Fruit fly (Drosophila melanogaster) whole organism, embryonic: ENCODE data around the gene Hasp.
A peak's percentile ranks its signal among the peaks of the same experiment; 100 is the strongest.

Experiments used
- ATbp ChIP-seq: fragments of 200-800 bp; sonication (Bioruptor generic); optimal IDR thresholded peaks from 2 replicates; lab custom pipeline; 2017; ENCODE audit warnings: missing biosample characterization, mild to moderate bottlenecking, missing genetic modification characterization, missing genetic modification reagents
- CG10431 ChIP-seq: fragments of 200-800 bp; sonication (Bioruptor generic); optimal IDR thresholded peaks from 3 replicates; lab custom pipeline; 2018; ENCODE audit warnings: missing biosample characterization, mild to moderate bottlenecking, missing genetic modification characterization
- CG10462 ChIP-seq: fragments of 200-800 bp; sonication (Bioruptor generic); optimal IDR thresholded peaks from 2 replicates; lab custom pipeline; 2016; ENCODE audit warnings: missing biosample characterization, missing genetic modification characterization
- CG10959 ChIP-seq: fragments of 200-800 bp; sonication (Bioruptor generic); IDR thresholded peaks from 2 replicates; pipeline ENCODE4 v1.3.6; 2022; ENCODE audit warnings: missing biosample characterization, missing genetic modification characterization
- CG12299 ChIP-seq: fragments of 200-800 bp; sonication (Bioruptor generic); optimal IDR thresholded peaks from 2 replicates; lab custom pipeline; 2018; ENCODE audit warnings: missing biosample characterization, mild to moderate bottlenecking, missing genetic modification characterization
- CG12769 ChIP-seq: fragments of 200-800 bp; sonication (Bioruptor generic); optimal IDR thresholded peaks from 2 replicates; lab custom pipeline; 2019; ENCODE audit warnings: missing biosample characterization, mild to moderate bottlenecking, missing genetic modification characterization, moderate library complexity
- CG15073 ChIP-seq: fragments of 200-800 bp; sonication (Bioruptor generic); optimal IDR thresholded peaks from 2 replicates; lab custom pipeline; 2016; ENCODE audit warnings: missing biosample characterization, missing genetic modification characterization
- CG15479 ChIP-seq: fragments of 200-800 bp; sonication (Bioruptor generic); optimal IDR thresholded peaks from 3 replicates; lab custom pipeline; 2019; ENCODE audit warnings: missing biosample characterization, mild to moderate bottlenecking, missing genetic modification characterization, moderate library complexity
- CG16813 ChIP-seq: fragments of 200-800 bp; sonication (Bioruptor generic); IDR thresholded peaks from 3 replicates; pipeline ENCODE4 v1.3.6; 2022; ENCODE audit warnings: missing biosample characterization, missing genetic modification characterization; ENCODE audit not compliant: partially characterized antibody
- CG18011 ChIP-seq: fragments of 200-800 bp; sonication (Bioruptor generic); optimal IDR thresholded peaks from 2 replicates; lab custom pipeline; 2017; ENCODE audit warnings: missing biosample characterization, missing genetic modification characterization, mild to moderate bottlenecking, moderate library complexity, missing genotype
- CG2678 ChIP-seq: fragments of 200-800 bp; sonication (Bioruptor generic); optimal IDR thresholded peaks from 3 replicates; lab custom pipeline; 2019; ENCODE audit warnings: missing biosample characterization, mild to moderate bottlenecking, missing genetic modification characterization, moderate library complexity
- CG32772 ChIP-seq: fragments of 200-800 bp; sonication (Bioruptor generic); IDR thresholded peaks from 2 replicates; pipeline ENCODE4 v1.3.6; 2022; ENCODE audit warnings: missing biosample characterization, missing genetic modification characterization
- CG33557 ChIP-seq: fragments of 200-800 bp; sonication (Bioruptor generic); optimal IDR thresholded peaks from 2 replicates; lab custom pipeline; 2019; ENCODE audit warnings: missing biosample characterization, mild to moderate bottlenecking, missing genetic modification characterization, moderate library complexity
- CG5245 ChIP-seq: fragments of 200-800 bp; sonication (Bioruptor generic); optimal IDR thresholded peaks from 3 replicates; lab custom pipeline; 2016; ENCODE audit warnings: missing biosample characterization, missing genetic modification characterization
- CG8924 ChIP-seq: fragments of 200-800 bp; optimal IDR thresholded peaks from 3 replicates; lab custom pipeline; 2019; ENCODE audit warnings: missing biosample characterization, mild to moderate bottlenecking, missing genetic modification characterization, moderate library complexity
- CHES-1-like ChIP-seq: fragments of 200-800 bp; sonication (Bioruptor generic); optimal IDR thresholded peaks from 2 replicates; lab custom pipeline; 2016; ENCODE audit warnings: missing biosample characterization, missing genetic modification characterization
- Dip2 ChIP-seq: fragments of 200-800 bp; sonication (Bioruptor generic); IDR thresholded peaks from 2 replicates; pipeline ENCODE4 v1.3.6; 2022; ENCODE audit warnings: missing biosample characterization, missing genetic modification characterization
- Ets65A ChIP-seq: fragments of 200-800 bp; sonication (Bioruptor generic); peaks from one replicate; lab custom pipeline; 2016; ENCODE audit warnings: missing biosample characterization, missing genetic modification characterization
- Fer1 ChIP-seq: fragments of 200-800 bp; sonication (Bioruptor generic); optimal IDR thresholded peaks from 2 replicates; lab custom pipeline; 2017; ENCODE audit warnings: missing biosample characterization, mild to moderate bottlenecking, missing genetic modification characterization
- HmgZ ChIP-seq: fragments of 200-800 bp; sonication (Bioruptor generic); optimal IDR thresholded peaks from 2 replicates; lab custom pipeline; 2018; ENCODE audit warnings: missing biosample characterization, mild to moderate bottlenecking, missing genetic modification characterization
- Hr3 ChIP-seq: fragments of 200-800 bp; sonication (Bioruptor generic); optimal IDR thresholded peaks from 3 replicates; lab custom pipeline; 2016; ENCODE audit warnings: missing biosample characterization, missing genetic modification characterization
- Hr39 ChIP-seq: fragments of >200 bp; optimal IDR thresholded peaks from 2 replicates; lab custom pipeline; 2017
- Hr51 ChIP-seq, 2 experiments: fragments of 200-800 bp; sonication (Bioruptor generic); optimal IDR thresholded peaks; 2 replicates in 1 of 2; 3 replicates in 1 of 2; lab custom pipeline; 2016 to 2018; ENCODE audit warnings: missing biosample characterization in 2 of 2, missing genetic modification characterization in 2 of 2, mild to moderate bottlenecking in 1 of 2, moderate library complexity in 1 of 2
- Oli ChIP-seq: fragments of 200-800 bp; sonication (Bioruptor generic); optimal IDR thresholded peaks from 2 replicates; lab custom pipeline; 2018; ENCODE audit warnings: missing biosample characterization, mild to moderate bottlenecking, missing genetic modification characterization, moderate library complexity
- Usf ChIP-seq: fragments of 200-800 bp; sonication (Bioruptor generic); optimal IDR thresholded peaks from 2 replicates; lab custom pipeline; 2017; ENCODE audit warnings: missing genotype, missing biosample characterization, missing genetic modification characterization
- bbx ChIP-seq: fragments of 200-800 bp; sonication (Bioruptor generic); IDR thresholded peaks from 2 replicates; pipeline ENCODE4 v1.3.6; 2022; ENCODE audit warnings: missing biosample characterization, missing genetic modification characterization; ENCODE audit not compliant: partially characterized antibody
- cas ChIP-seq: fragments of 200-800 bp; sonication (Bioruptor generic); IDR thresholded peaks from 2 replicates; pipeline ENCODE4 v1.3.6; 2022; ENCODE audit warnings: missing biosample characterization, missing genetic modification characterization
- caup ChIP-seq: fragments of 200-800 bp; sonication (Bioruptor generic); optimal IDR thresholded peaks from 3 replicates; lab custom pipeline; 2017; ENCODE audit warnings: missing biosample characterization, mild to moderate bottlenecking, missing genetic modification characterization, moderate library complexity; ENCODE audit not compliant: severe bottlenecking
- danr ChIP-seq: fragments of 200-800 bp; sonication (Bioruptor generic); IDR thresholded peaks from 2 replicates; pipeline ENCODE4 v1.3.6; 2022; ENCODE audit warnings: missing biosample characterization, missing genetic modification characterization
- emc ChIP-seq: fragments of 200-800 bp; sonication (Bioruptor generic); optimal IDR thresholded peaks from 2 replicates; lab custom pipeline; 2016; ENCODE audit warnings: missing biosample characterization, missing genetic modification characterization
- eyg ChIP-seq: fragments of 200-800 bp; sonication (Bioruptor generic); optimal IDR thresholded peaks from 3 replicates; lab custom pipeline; 2016; ENCODE audit warnings: missing biosample characterization, missing genetic modification characterization
- fru ChIP-seq: fragments of >200 bp; optimal IDR thresholded peaks from 2 replicates; lab custom pipeline; 2017
- gfzf ChIP-seq: fragments of 200-800 bp; sonication (Bioruptor generic); optimal IDR thresholded peaks from 2 replicates; lab custom pipeline; 2016; ENCODE audit warnings: missing biosample characterization, mild to moderate bottlenecking, missing genetic modification characterization, moderate library complexity
- grn ChIP-seq: fragments of 200-800 bp; sonication (Bioruptor generic); optimal IDR thresholded peaks from 3 replicates; lab custom pipeline; 2017; ENCODE audit warnings: missing biosample characterization, missing genetic modification characterization
- gro ChIP-seq: fragments of 200-800 bp; sonication (Bioruptor generic); optimal IDR thresholded peaks from 2 replicates; lab custom pipeline; 2016; ENCODE audit warnings: missing biosample characterization, missing genetic modification characterization
- hkb ChIP-seq, 2 experiments: fragments of 200-800 bp in 1 of 2; fragments of >200 bp in 1 of 2; sonication (Bioruptor generic) in 1 of 2; IDR thresholded peaks in 1 of 2; optimal IDR thresholded peaks in 1 of 2; 2 replicates each; pipeline versions ENCODE4 v1.3.6 to Lab custom; 2017 to 2022; ENCODE audit warnings: missing biosample characterization in 1 of 2, missing genetic modification characterization in 1 of 2
- kay ChIP-seq: fragments of 200-800 bp; sonication (Bioruptor generic); optimal IDR thresholded peaks from 2 replicates; lab custom pipeline; 2016; ENCODE audit warnings: missing biosample characterization, missing genetic modification characterization
- nmo ChIP-seq: fragments of 200-800 bp; sonication (Bioruptor generic); optimal IDR thresholded peaks from 2 replicates; lab custom pipeline; 2018; ENCODE audit warnings: missing biosample characterization, mild to moderate bottlenecking, missing genetic modification characterization, moderate library complexity
- oc ChIP-seq: fragments of 200-800 bp; sonication (Bioruptor generic); optimal IDR thresholded peaks from 2 replicates; lab custom pipeline; 2018; ENCODE audit warnings: missing biosample characterization, mild to moderate bottlenecking, missing genetic modification characterization, moderate library complexity
- p53 ChIP-seq: fragments of 200-800 bp; sonication (Bioruptor generic); optimal IDR thresholded peaks from 2 replicates; lab custom pipeline; 2016; ENCODE audit warnings: missing biosample characterization, missing genetic modification characterization
- phol ChIP-seq: fragments of 200-800 bp; sonication (Bioruptor generic); optimal IDR thresholded peaks from 3 replicates; lab custom pipeline; 2018; ENCODE audit warnings: missing biosample characterization, mild to moderate bottlenecking, missing genetic modification characterization, moderate library complexity
- prd ChIP-seq, 3 experiments: fragments of >200 bp in 2 of 3; fragments of 200-800 bp in 1 of 3; sonication (Bioruptor generic) in 1 of 3; optimal IDR thresholded peaks in 2 of 3; IDR thresholded peaks in 1 of 3; 2 replicates in 2 of 3; 3 replicates in 1 of 3; pipeline versions ENCODE4 v1.3.6 to Lab custom; 2017 to 2022; ENCODE audit warnings: missing biosample characterization in 1 of 3, missing genetic modification characterization in 1 of 3
- pros ChIP-seq: fragments of 200-800 bp; sonication (Bioruptor generic); optimal IDR thresholded peaks from 3 replicates; lab custom pipeline; 2019; ENCODE audit warnings: missing biosample characterization, mild to moderate bottlenecking, missing genetic modification characterization, moderate library complexity
- run ChIP-seq: fragments of 200-800 bp; sonication (Bioruptor generic); optimal IDR thresholded peaks from 3 replicates; lab custom pipeline; 2018; ENCODE audit warnings: missing biosample characterization, mild to moderate bottlenecking, missing genetic modification characterization
- so ChIP-seq: fragments of 200-800 bp; sonication (Bioruptor generic); IDR thresholded peaks from 3 replicates; pipeline ENCODE4 v1.3.6; 2022; ENCODE audit warnings: missing biosample characterization, missing genetic modification characterization
- tio ChIP-seq: fragments of 200-800 bp; sonication (Bioruptor generic); optimal IDR thresholded peaks from 2 replicates; lab custom pipeline; 2017; ENCODE audit warnings: missing biosample characterization, missing genetic modification characterization, inconsistent platforms
- trh ChIP-seq: fragments of 200-800 bp; sonication (Bioruptor generic); optimal IDR thresholded peaks from 2 replicates; lab custom pipeline; 2016; ENCODE audit warnings: missing biosample characterization, missing genetic modification characterization
- twi ChIP-seq: fragments of 200-800 bp; optimal IDR thresholded peaks from 2 replicates; lab custom pipeline; 2019; ENCODE audit warnings: missing biosample characterization, mild to moderate bottlenecking, missing genetic modification characterization, moderate library complexity

Hasp gene

dm6 chr2L:19480406-19481334 lies 36.3 kb downstream of the Hasp start (continued):
- no peak for TF ChIP-seq Hr3 (GFP tag; lab: Kevin White, UChicago)
- no peak for TF ChIP-seq Oli
- peak; percentile 68 for TF ChIP-seq Hr39 (lab: Kevin White, UChicago)
- no peak for TF ChIP-seq gfzf
- no peak for TF ChIP-seq trh (GFP tag; lab: Kevin White, UChicago)
- no peak for TF ChIP-seq Fer1 (GFP tag; lab: Kevin White, UChicago)
- TF ChIP-seq CG16813 (GFP tag; lab: Robert Waterston, UW), result peak; percentile 41; the same call in 1 of the 3 replicates
- TF ChIP-seq CG18011, result no peak
- TF ChIP-seq tio (GFP tag; lab: Kevin White, UChicago), result no peak
- no peak for TF ChIP-seq kay
- TF ChIP-seq pros (GFP tag; lab: Kevin White, UChicago), result peak; percentile 26
- no peak for TF ChIP-seq CG8924 (tag; lab: Kevin White, UChicago)
- no peak for TF ChIP-seq CG10431 (GFP tag; lab: Kevin White, UChicago)
- no peak for TF ChIP-seq hkb (optimal IDR thresholded peaks at IDR 0.05; lab: Kevin White, UChicago)
- TF ChIP-seq hkb (GFP tag; IDR thresholded peaks at IDR 0.05; lab: Robert Waterston, UW), result peak; percentile 36; the same call in 1 of the 2 replicates
- no peak for TF ChIP-seq CG15479 (GFP tag; lab: Kevin White, UChicago)
- no peak for TF ChIP-seq CG12769 (tag; lab: Kevin White, UChicago)
- TF ChIP-seq caup (GFP tag; lab: Kevin White, UChicago), result no peak
- no peak for TF ChIP-seq HmgZ (tag; lab: Kevin White, UChicago)
- no peak for TF ChIP-seq Dip2 (GFP tag; lab: Robert Waterston, UW)
- no peak for TF ChIP-seq CG15073
- no peak for TF ChIP-seq CHES-1-like (GFP tag; lab: Kevin White, UChicago)
- no peak for TF ChIP-seq danr (GFP tag; lab: Robert Waterston, UW)
- no peak for TF ChIP-seq gro
- TF ChIP-seq so (GFP tag; lab: Robert Waterston, UW), result no peak
- peak; percentile 23; the same call in 1 of the 2 replicates for TF ChIP-seq bbx
- TF ChIP-seq CG32772, result no peak
- TF ChIP-seq CG33557 (GFP tag; lab: Kevin White, UChicago), result no peak
- TF ChIP-seq CG2678 (tag; lab: Kevin White, UChicago), result no peak
- TF ChIP-seq prd (optimal IDR thresholded peaks at IDR 0.05; lab: Kevin White, UChicago), result no peak
- no peak for TF ChIP-seq prd (GFP tag; IDR thresholded peaks at IDR 0.05; lab: Robert Waterston, UW)
- no peak for TF ChIP-seq CG5245 (GFP tag; lab: Kevin White, UChicago)
- no peak for TF ChIP-seq oc
- TF ChIP-seq nmo, result peak; percentile 32
- TF ChIP-seq emc (GFP tag; lab: Kevin White, UChicago), result no peak
- no peak for TF ChIP-seq CG10959
- no peak for TF ChIP-seq CG10462 (GFP tag; lab: Kevin White, UChicago)
- peak; percentile 30 for TF ChIP-seq run
- TF ChIP-seq p53 (GFP tag; lab: Kevin White, UChicago), result no peak
- TF ChIP-seq phol (tag; lab: Kevin White, UChicago), result no peak
- TF ChIP-seq fru (lab: Kevin White, UChicago), result no peak
- no peak for TF ChIP-seq Ets65A
- no peak for TF ChIP-seq cas (GFP tag; lab: Robert Waterston, UW)
- no peak for TF ChIP-seq grn
- no peak for TF ChIP-seq twi (tag; lab: Kevin White, UChicago)
- TF ChIP-seq ATbp (GFP tag; lab: Kevin White, UChicago), result no peak
- no peak for TF ChIP-seq Usf (GFP tag; lab: Kevin White, UChicago)
- TF ChIP-seq eyg (GFP tag; lab: Kevin White, UChicago), result no peak
- TF ChIP-seq CG12299 (tag; lab: Kevin White, UChicago), result no peak
- TF ChIP-seq Hr51 (GFP tag; optimal IDR thresholded peaks at IDR 0.05; lab: Kevin White, UChicago), result no peak
